Worm (Caenorhabditis elegans): ENCODE results near the gene R13H4.2.

ce11 chrV:11820551-11820950 lies 15.6 kb upstream of the R13H4.2 start:
- TF ChIP-seq dao-5 (tag; optimal IDR thresholded peaks at IDR 0.05) (no peak), W03F9.2 (tag; optimal IDR thresholded peaks at IDR 0.05) (no peak)
